Fruit fly (Drosophila melanogaster): ENCODE measurements around the gene CG7800.

Gene CG7800

dm6 chr3R:8240302-8240682 lies 22.5 kb downstream of the CG7800 start, which contains the start of gene Ada2b (continued):
- no peak for TF ChIP-seq Side (GFP tag; optimal IDR thresholded peaks at IDR 0.05)
- peak; percentile 34; the same call in 1 of the 3 replicates for TF ChIP-seq CG6791 (GFP tag; IDR thresholded peaks at IDR 0.05; ENCODE audit: partially characterized antibody)
- TF ChIP-seq gce (GFP tag; IDR thresholded peaks at IDR 0.05), result no peak
- TF ChIP-seq row (GFP tag; IDR thresholded peaks at IDR 0.05), result peak; percentile 64
- TF ChIP-seq CG4617 (GFP tag; optimal IDR thresholded peaks at IDR 0.05; ENCODE audit: borderline replicate concordance), result peak; percentile 92
- TF ChIP-seq CG30431 (GFP tag; optimal IDR thresholded peaks at IDR 0.05), result no peak
- TF ChIP-seq phol (tag; optimal IDR thresholded peaks at IDR 0.05), result peak; percentile 99
- peak; percentile 93 for TF ChIP-seq Sry-β (GFP tag; optimal IDR thresholded peaks at IDR 0.05)
- TF ChIP-seq CG10979 (tag; optimal IDR thresholded peaks at IDR 0.05), result no peak
- TF ChIP-seq ssp (GFP tag; IDR thresholded peaks at IDR 0.05), result no peak
- TF ChIP-seq fd64A (GFP tag; optimal IDR thresholded peaks at IDR 0.05), result no peak
- TF ChIP-seq stwl (tag; optimal IDR thresholded peaks at IDR 0.05), result peak; percentile 57
- peak; percentile 89 for TF ChIP-seq YL-1 (GFP tag; optimal IDR thresholded peaks at IDR 0.05)
- TF ChIP-seq Atf6 (GFP tag; IDR thresholded peaks at IDR 0.05), result 0 out of 2 replicates have a peak, but pooled peaks have one; percentile 6
- TF ChIP-seq gfzf (GFP tag; optimal IDR thresholded peaks at IDR 0.05), result peak; percentile 68
- TF ChIP-seq ase (GFP tag; IDR thresholded peaks at IDR 0.05), result no peak
- TF ChIP-seq CG9797 (GFP tag; optimal IDR thresholded peaks at IDR 0.05), result peak; percentile 86
- TF ChIP-seq CG16813 (GFP tag; IDR thresholded peaks at IDR 0.05; ENCODE audit: partially characterized antibody), result peak; percentile 41; the same call in 1 of the 3 replicates
- TF ChIP-seq rib (GFP tag; IDR thresholded peaks at IDR 0.05), result peak; percentile 32; the same call in 1 of the 2 replicates
- no peak for TF ChIP-seq Stat92E (GFP tag; optimal IDR thresholded peaks at IDR 0.05)
- no peak for TF ChIP-seq D19B (GFP tag; optimal IDR thresholded peaks at IDR 0.05)
- TF ChIP-seq CG34422 (GFP tag; IDR thresholded peaks at IDR 0.05), result peak; percentile 49; the same call in 2 of the 3 replicates
- TF ChIP-seq CG1603 (tag; optimal IDR thresholded peaks at IDR 0.05), result peak; percentile 32
- peak; percentile 7 for TF ChIP-seq Ets97D (GFP tag; optimal IDR thresholded peaks at IDR 0.05)
- TF ChIP-seq Neu2 (GFP tag; optimal IDR thresholded peaks at IDR 0.05; ENCODE audit: borderline replicate concordance), result no peak
- TF ChIP-seq Oaz (GFP tag; IDR thresholded peaks at IDR 0.05), result no peak
- peak in 1 of 2 experiments; percentile 50 for TF ChIP-seq tll (GFP tag; optimal IDR thresholded peaks at IDR 0.05)
- TF ChIP-seq MBD-R2 (GFP tag; IDR thresholded peaks at IDR 0.05), result peak; percentile 48; the same call in 1 of the 2 replicates
- TF ChIP-seq CG33557 (GFP tag; optimal IDR thresholded peaks at IDR 0.05), result no peak
- TF ChIP-seq lov (optimal IDR thresholded peaks at IDR 0.05), result no peak
- TF ChIP-seq lov (GFP tag; IDR thresholded peaks at IDR 0.05), result 0 out of 3 replicates have a peak, but pooled peaks have one; percentile 2
- TF ChIP-seq Med (GFP tag), result peak; percentile 66
- no peak for TF ChIP-seq Six4 (GFP tag; optimal IDR thresholded peaks at IDR 0.05)
- no peak for TF ChIP-seq lab (GFP tag; optimal IDR thresholded peaks at IDR 0.05)
- peak; percentile 25 for TF ChIP-seq CG30020 (tag; optimal IDR thresholded peaks at IDR 0.05)
- TF ChIP-seq CG7963 (GFP tag; IDR thresholded peaks at IDR 0.05; ENCODE audit: partially characterized antibody), result 0 out of 3 replicates have a peak, but pooled peaks have one; percentile 23
- peak; percentile 29; the same call in 1 of the 2 replicates for TF ChIP-seq ato (GFP tag; IDR thresholded peaks at IDR 0.05; ENCODE audit: partially characterized antibody)
- no peak for TF ChIP-seq CG4730 (GFP tag; IDR thresholded peaks at IDR 0.05)
- TF ChIP-seq CG15514 (GFP tag; optimal IDR thresholded peaks at IDR 0.05), result peak; percentile 99
- TF ChIP-seq CG8290 (GFP tag; optimal IDR thresholded peaks at IDR 0.05), result no peak
- peak in 1 of 2 experiments; percentile 23 for TF ChIP-seq CG8290 (tag; optimal IDR thresholded peaks at IDR 0.05)
- TF ChIP-seq ara (GFP tag; IDR thresholded peaks at IDR 0.05), result no peak
- TF ChIP-seq ro (GFP tag; IDR thresholded peaks at IDR 0.05), result no peak
- peak; percentile 45 for TF ChIP-seq Scr (GFP tag; IDR thresholded peaks at IDR 0.05; ENCODE audit: partially characterized antibody)
- peak; percentile 58 for TF ChIP-seq BEAF-32 (GFP tag; optimal IDR thresholded peaks at IDR 0.05)
- peak; percentile 45; the same call in 1 of the 2 replicates for TF ChIP-seq amos (GFP tag; IDR thresholded peaks at IDR 0.05; ENCODE audit: partially characterized antibody)
- 0 out of 4 replicates have a peak, but pooled peaks have one; percentile 37 for TF ChIP-seq Dll (GFP tag; IDR thresholded peaks at IDR 0.05; ENCODE audit: partially characterized antibody)

Data from whole organism, embryonic.